Fruit fly (Drosophila melanogaster) whole organism, embryonic: ENCODE data around the gene bun.

ENCODE experiments used
- Blimp-1 ChIP-seq: fragments of 200-800 bp; sonication (Bioruptor generic); optimal IDR thresholded peaks from 3 replicates; lab custom pipeline; 2018; ENCODE audit warnings: missing biosample characterization, missing genetic modification characterization, mild to moderate bottlenecking, moderate library complexity, missing genetic modification reagents
- CG12104 ChIP-seq: fragments of 200-800 bp; sonication (Bioruptor generic); optimal IDR thresholded peaks from 3 replicates; lab custom pipeline; 2016; ENCODE audit warnings: missing biosample characterization, missing genetic modification characterization
- CG12744 ChIP-seq: fragments of 200-800 bp; sonication (Bioruptor generic); optimal IDR thresholded peaks from 2 replicates; lab custom pipeline; 2016; ENCODE audit warnings: missing biosample characterization, missing genetic modification characterization
- CG15269 ChIP-seq: fragments of 200-800 bp; sonication (Bioruptor generic); optimal IDR thresholded peaks from 2 replicates; lab custom pipeline; 2018; ENCODE audit warnings: missing biosample characterization, mild to moderate bottlenecking, missing genetic modification characterization, moderate library complexity
- CG17568 ChIP-seq: fragments of 200-800 bp; sonication (Bioruptor generic); optimal IDR thresholded peaks from 2 replicates; lab custom pipeline; 2018; ENCODE audit warnings: missing biosample characterization, mild to moderate bottlenecking, missing genetic modification characterization, moderate library complexity
- CG17829 ChIP-seq: fragments of 200-800 bp; optimal IDR thresholded peaks from 2 replicates; lab custom pipeline; 2019; ENCODE audit warnings: missing biosample characterization, mild to moderate bottlenecking, missing genetic modification characterization, moderate library complexity
- CG18011 ChIP-seq: fragments of 200-800 bp; sonication (Bioruptor generic); optimal IDR thresholded peaks from 2 replicates; lab custom pipeline; 2017; ENCODE audit warnings: missing biosample characterization, missing genetic modification characterization, mild to moderate bottlenecking, moderate library complexity, missing genotype
- CG34376 ChIP-seq: fragments of 200-800 bp; sonication (Bioruptor generic); optimal IDR thresholded peaks from 2 replicates; lab custom pipeline; 2018; ENCODE audit warnings: missing biosample characterization, mild to moderate bottlenecking, missing genetic modification characterization
- CG4360 ChIP-seq: fragments of 200-800 bp; sonication (Bioruptor generic); IDR thresholded peaks from 2 replicates; pipeline ENCODE4 v1.3.6; 2022; ENCODE audit warnings: missing biosample characterization, missing genetic modification characterization
- CG4820 ChIP-seq: fragments of 200-800 bp; sonication (Bioruptor generic); optimal IDR thresholded peaks from 3 replicates; lab custom pipeline; 2016; ENCODE audit warnings: missing biosample characterization, missing genetic modification characterization
- CG4854 ChIP-seq: fragments of 200-800 bp; sonication (Bioruptor generic); optimal IDR thresholded peaks from 2 replicates; lab custom pipeline; 2016; ENCODE audit warnings: missing biosample characterization, missing genetic modification characterization, inconsistent platforms
- CG6654 ChIP-seq: fragments of 200-800 bp; sonication (Bioruptor generic); optimal IDR thresholded peaks from 2 replicates; lab custom pipeline; 2017; ENCODE audit warnings: missing biosample characterization, mild to moderate bottlenecking, missing genetic modification characterization
- CG6813 ChIP-seq: fragments of 200-800 bp; sonication (Bioruptor generic); optimal IDR thresholded peaks from 2 replicates; lab custom pipeline; 2017; ENCODE audit warnings: missing biosample characterization, missing genetic modification characterization, mild to moderate bottlenecking, moderate library complexity, missing genetic modification reagents
- CG8290 ChIP-seq, 3 experiments: fragments of 200-800 bp; sonication (Bioruptor generic); optimal IDR thresholded peaks; 2 replicates each; lab custom pipeline; 2016 to 2019; ENCODE audit warnings: missing biosample characterization in 3 of 3, missing genetic modification characterization in 3 of 3, mild to moderate bottlenecking in 2 of 3, moderate library complexity in 1 of 3
- CG8359 ChIP-seq: fragments of 200-800 bp; sonication (Bioruptor generic); optimal IDR thresholded peaks from 2 replicates; lab custom pipeline; 2017; ENCODE audit warnings: missing biosample characterization, mild to moderate bottlenecking, missing genetic modification characterization, borderline replicate concordance
- CG9437 ChIP-seq: fragments of 200-800 bp; sonication (Bioruptor generic); optimal IDR thresholded peaks from 2 replicates; lab custom pipeline; 2018; ENCODE audit warnings: missing biosample characterization, mild to moderate bottlenecking, missing genetic modification characterization
- Camta ChIP-seq: fragments of 200-800 bp; sonication (Bioruptor generic); optimal IDR thresholded peaks from 2 replicates; lab custom pipeline; 2016; ENCODE audit warnings: missing biosample characterization, missing genetic modification characterization
- CoRest ChIP-seq: fragments of 200-800 bp; sonication (Bioruptor generic); optimal IDR thresholded peaks from 3 replicates; lab custom pipeline; 2018; ENCODE audit warnings: missing biosample characterization, mild to moderate bottlenecking, missing genetic modification characterization, moderate library complexity
- Fer3 ChIP-seq: fragments of 200-800 bp; sonication (Bioruptor generic); optimal IDR thresholded peaks from 2 replicates; lab custom pipeline; 2018; ENCODE audit warnings: missing biosample characterization, mild to moderate bottlenecking, missing genetic modification characterization, moderate library complexity
- GATAe ChIP-seq: fragments of 200-800 bp; sonication (Bioruptor generic); conservative IDR thresholded peaks from 2 replicates; pipeline ENCODE4 v1.3.6; 2022; ENCODE audit warnings: missing biosample characterization, missing genetic modification characterization
- HLH3B ChIP-seq: fragments of 200-800 bp; sonication (Bioruptor generic); IDR thresholded peaks from 2 replicates; pipeline ENCODE4 v1.3.6; 2022; ENCODE audit warnings: missing biosample characterization, missing genetic modification characterization
- HmgD ChIP-seq: fragments of 200-800 bp; sonication (Bioruptor generic); optimal IDR thresholded peaks from 3 replicates; lab custom pipeline; 2016; ENCODE audit warnings: missing biosample characterization, missing genetic modification characterization
- Hmx ChIP-seq: fragments of 200-800 bp; sonication (Bioruptor generic); optimal IDR thresholded peaks from 2 replicates; lab custom pipeline; 2016; ENCODE audit warnings: missing biosample characterization, missing genetic modification characterization
- Lim3 ChIP-seq: fragments of 200-800 bp; sonication (Bioruptor generic); IDR thresholded peaks from 2 replicates; pipeline ENCODE4 v1.3.6; 2022; ENCODE audit warnings: missing biosample characterization, missing genetic modification characterization
- Lpt ChIP-seq: fragments of >200 bp; optimal IDR thresholded peaks from 2 replicates; lab custom pipeline; 2018; ENCODE audit warnings: missing biosample characterization, missing genetic modification characterization
- MTF-1 ChIP-seq: fragments of 200-800 bp; sonication (Bioruptor generic); optimal IDR thresholded peaks from 2 replicates; lab custom pipeline; 2018; ENCODE audit warnings: missing biosample characterization, mild to moderate bottlenecking, missing genetic modification characterization, borderline replicate concordance
- Sry-δ ChIP-seq: fragments of 200-800 bp; sonication (Bioruptor generic); optimal IDR thresholded peaks from 2 replicates; lab custom pipeline; 2016; ENCODE audit warnings: missing biosample characterization, missing genetic modification characterization
- Ssrp ChIP-seq: fragments of 200-800 bp; sonication (Bioruptor generic); optimal IDR thresholded peaks from 2 replicates; lab custom pipeline; 2018; ENCODE audit warnings: missing biosample characterization, mild to moderate bottlenecking, missing genetic modification characterization, moderate library complexity
- Xrp1 ChIP-seq: fragments of 200-800 bp; sonication (Bioruptor generic); IDR thresholded peaks from 2 replicates; pipeline ENCODE4 v1.3.6; 2022; ENCODE audit warnings: missing biosample characterization, missing genetic modification characterization
- amos ChIP-seq: fragments of 200-800 bp; sonication (Bioruptor generic); IDR thresholded peaks from 2 replicates; pipeline ENCODE4 v1.3.6; 2022; ENCODE audit warnings: missing biosample characterization, missing genetic modification characterization; ENCODE audit not compliant: partially characterized antibody
- btn ChIP-seq: fragments of 200-800 bp; sonication (Bioruptor generic); optimal IDR thresholded peaks from 2 replicates; lab custom pipeline; 2016; ENCODE audit warnings: missing biosample characterization, missing genetic modification characterization
- cas ChIP-seq: fragments of 200-800 bp; sonication (Bioruptor generic); IDR thresholded peaks from 2 replicates; pipeline ENCODE4 v1.3.6; 2022; ENCODE audit warnings: missing biosample characterization, missing genetic modification characterization
- ci ChIP-seq: fragments of 200-800 bp; sonication (Bioruptor generic); IDR thresholded peaks from 3 replicates; pipeline ENCODE4 v1.3.6; 2022; ENCODE audit warnings: missing biosample characterization, missing genetic modification characterization
- cwo ChIP-seq: fragments of 200-800 bp; sonication (Bioruptor generic); optimal IDR thresholded peaks from 3 replicates; lab custom pipeline; 2017; ENCODE audit warnings: missing biosample characterization, missing genetic modification characterization, mild to moderate bottlenecking, moderate library complexity, missing genetic modification reagents
- dpn ChIP-seq, 2 experiments: fragments of 200-800 bp; sonication (Bioruptor generic); optimal IDR thresholded peaks; 3 replicates each; lab custom pipeline; 2016; ENCODE audit warnings: missing biosample characterization in 2 of 2, missing genetic modification characterization in 2 of 2
- fd96Cb ChIP-seq: fragments of 200-800 bp; sonication (Bioruptor generic); optimal IDR thresholded peaks from 2 replicates; lab custom pipeline; 2018; ENCODE audit warnings: missing biosample characterization, mild to moderate bottlenecking, missing genetic modification characterization, moderate library complexity
- gt ChIP-seq: fragments of 200-800 bp; sonication (Bioruptor generic); IDR thresholded peaks from 2 replicates; pipeline ENCODE4 v1.3.6; 2022; ENCODE audit warnings: missing biosample characterization, missing genetic modification characterization
- h ChIP-seq: fragments of >200 bp; optimal IDR thresholded peaks from 2 replicates; lab custom pipeline; 2017
- insv ChIP-seq, 2 experiments: fragments of 200-800 bp; sonication (Bioruptor generic); optimal IDR thresholded peaks; 3 replicates each; lab custom pipeline; 2016 to 2018; ENCODE audit warnings: missing biosample characterization in 2 of 2, missing genetic modification characterization in 2 of 2
- klu ChIP-seq: fragments of 200-800 bp; sonication (Bioruptor generic); IDR thresholded peaks from 2 replicates; pipeline ENCODE4 v1.3.6; 2022; ENCODE audit warnings: missing biosample characterization, missing genetic modification characterization
- mirr ChIP-seq: fragments of 200-800 bp; sonication (Bioruptor generic); optimal IDR thresholded peaks from 3 replicates; lab custom pipeline; 2018; ENCODE audit warnings: missing biosample characterization, mild to moderate bottlenecking, missing genetic modification characterization
- pzg ChIP-seq: fragments of 200-800 bp; sonication (Bioruptor generic); optimal IDR thresholded peaks from 3 replicates; lab custom pipeline; 2018; ENCODE audit warnings: missing biosample characterization, mild to moderate bottlenecking, missing genetic modification characterization, moderate library complexity
- row ChIP-seq: fragments of 200-800 bp; sonication (Bioruptor generic); IDR thresholded peaks from 3 replicates; pipeline ENCODE4 v1.3.6; 2022; ENCODE audit warnings: missing biosample characterization, missing genetic modification characterization
- salm ChIP-seq: fragments of 200-800 bp; sonication (Bioruptor generic); optimal IDR thresholded peaks from 2 replicates; lab custom pipeline; 2018; ENCODE audit warnings: missing biosample characterization, mild to moderate bottlenecking, missing genetic modification characterization
- schlank ChIP-seq: fragments of 200-800 bp; sonication (Bioruptor generic); optimal IDR thresholded peaks from 2 replicates; lab custom pipeline; 2018; ENCODE audit warnings: missing biosample characterization, mild to moderate bottlenecking, missing genetic modification characterization
- sens ChIP-seq: fragments of 200-800 bp; sonication (Bioruptor generic); peaks from one replicate; lab custom pipeline; 2016; ENCODE audit warnings: missing biosample characterization, missing genetic modification characterization
- seq ChIP-seq: fragments of 200-800 bp; sonication (Bioruptor generic); IDR thresholded peaks from 2 replicates; pipeline ENCODE4 v1.3.6; 2022; ENCODE audit warnings: missing biosample characterization, missing genetic modification characterization
- sqz ChIP-seq: fragments of 200-800 bp; sonication (Bioruptor generic); optimal IDR thresholded peaks from 3 replicates; lab custom pipeline; 2018; ENCODE audit warnings: missing biosample characterization, mild to moderate bottlenecking, missing genetic modification characterization
- sug ChIP-seq: fragments of 200-800 bp; optimal IDR thresholded peaks from 2 replicates; lab custom pipeline; 2019; ENCODE audit warnings: missing biosample characterization, mild to moderate bottlenecking, missing genetic modification characterization, moderate library complexity
- twi ChIP-seq: fragments of 200-800 bp; optimal IDR thresholded peaks from 2 replicates; lab custom pipeline; 2019; ENCODE audit warnings: missing biosample characterization, mild to moderate bottlenecking, missing genetic modification characterization, moderate library complexity

Gene bun

dm6 chr2L:12507338-12508053 is 38.9 kb downstream of the bun start, which contains the start of gene CG43051 (continued):
- TF ChIP-seq CG9437 (GFP tag; lab: Kevin White, UChicago) (no peak), CoRest (tag; lab: Kevin White, UChicago) (no peak), Ssrp (tag; lab: Kevin White, UChicago) (no peak), Xrp1 (GFP tag; lab: Robert Waterston, UW) (no peak), Sry-δ (GFP tag; lab: Kevin White, UChicago) (no peak), cwo (GFP tag; lab: Kevin White, UChicago) (no peak), klu (GFP tag; lab: Robert Waterston, UW) (no peak), Blimp-1 (GFP tag; lab: Kevin White, UChicago) (no peak), ci (peak; percentile 66; the same call in 2 of the 3 replicates), CG6813 (GFP tag; lab: Kevin White, UChicago) (no peak), HmgD (no peak), CG12744 (GFP tag; lab: Kevin White, UChicago) (no peak), Lim3 (GFP tag; lab: Robert Waterston, UW) (no peak), CG18011 (GFP tag; lab: Kevin White, UChicago) (no peak), row (GFP tag; lab: Robert Waterston, UW) (no peak), gt (GFP tag; lab: Robert Waterston, UW) (no peak), Camta (GFP tag; lab: Kevin White, UChicago) (no peak), CG17829 (no peak), twi (tag; lab: Kevin White, UChicago) (no peak), fd96Cb (tag; lab: Kevin White, UChicago) (no peak), CG8359 (GFP tag; lab: Kevin White, UChicago) (no peak), btn (no peak), amos (GFP tag; lab: Robert Waterston, UW) (no peak; the same call in 1 of the 2 replicates), cas (no peak), CG15269 (no peak), pzg (GFP tag; lab: Kevin White, UChicago) (no peak), CG6654 (GFP tag; lab: Kevin White, UChicago) (no peak), Hmx (GFP tag; lab: Kevin White, UChicago) (no peak), seq (peak; percentile 64; the same call in 1 of the 2 replicates), CG4820 (no peak), insv (GFP tag; optimal IDR thresholded peaks at IDR 0.05; lab: Kevin White, UChicago) (no peak), Lpt (GFP tag; lab: Kevin White, UChicago) (no peak), CG12104 (GFP tag; lab: Kevin White, UChicago) (no peak), dpn (GFP tag; optimal IDR thresholded peaks at IDR 0.05; lab: Kevin White, UChicago) (no peak), h (lab: Kevin White, UChicago) (no peak)

dm6 chr2L:12506744-12507143 is 39.7 kb downstream of the bun start:
- TF ChIP-seq sug (tag; lab: Kevin White, UChicago) (peak; percentile 17), CG4854 (GFP tag; lab: Kevin White, UChicago) (no peak), Fer3 (tag; lab: Kevin White, UChicago) (peak; percentile 20), MTF-1 (GFP tag; lab: Kevin White, UChicago) (peak; percentile 13), schlank (tag; lab: Kevin White, UChicago) (peak; percentile 2), sqz (GFP tag; lab: Kevin White, UChicago) (peak; percentile 77), CG8290 (GFP tag; optimal IDR thresholded peaks at IDR 0.05; lab: Kevin White, UChicago) (no peak), CG8290 (tag; optimal IDR thresholded peaks at IDR 0.05; lab: Kevin White, UChicago) (peak in 1 of 2 experiments; percentile 19), HLH3B (GFP tag; lab: Robert Waterston, UW) (0 out of 2 replicates have a peak, but pooled peaks have one; percentile 4), mirr (peak; percentile 67), GATAe (GFP tag; lab: Robert Waterston, UW) (peak; percentile 69), sens (GFP tag; lab: Kevin White, UChicago) (peak; percentile 23), CG34376 (peak; percentile 1), CG17568 (GFP tag; lab: Kevin White, UChicago) (peak; percentile 46), cwo (GFP tag; lab: Kevin White, UChicago) (peak; percentile 0), salm (peak; percentile 13), CG4360 (GFP tag; lab: Robert Waterston, UW) (no peak)
